Fruit fly (Drosophila melanogaster): Measurements from ENCODE around the gene CG33263.

DNA sequence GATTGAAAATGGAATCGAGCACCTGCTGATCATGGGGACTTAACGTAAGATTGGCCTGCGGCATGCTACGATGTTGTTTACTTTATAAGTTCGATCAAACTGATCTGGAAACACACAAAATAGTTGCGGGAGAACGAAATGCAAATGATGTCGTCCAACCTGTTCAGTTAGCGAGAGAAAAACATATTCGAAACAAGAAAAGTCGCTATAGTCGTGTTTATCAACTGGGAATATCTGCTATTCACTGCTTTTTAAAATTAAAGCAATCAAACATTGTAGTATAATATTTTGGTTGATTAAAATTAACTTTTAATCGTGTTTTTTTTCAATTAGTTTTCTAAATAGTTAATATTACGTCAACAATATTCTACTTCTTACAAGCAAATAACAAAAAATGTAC lies 2.6 kb upstream of the CG33263 start, which contains the start of gene CG14105:
- no peak for TF ChIP-seq Sin3A (optimal IDR thresholded peaks at IDR 0.05)
- TF ChIP-seq Myc (optimal IDR thresholded peaks at IDR 0.05) = no peak
- no peak for TF ChIP-seq h (optimal IDR thresholded peaks at IDR 0.05)
- no peak for TF ChIP-seq ttk (optimal IDR thresholded peaks at IDR 0.05)

Measured in Kc167 (cell line).